Worm (Caenorhabditis elegans) whole organism, L3 larva: Measurements from ENCODE around the gene C14A4.13.

Experiments used
- elt-1 ChIP-seq: fragments of 150-350 bp; optimal IDR thresholded peaks from 2 replicates; lab custom pipeline; 2014; ENCODE audit warnings: missing biosample characterization, missing genetic modification characterization
- snpc-4 ChIP-seq: fragments of 150-350 bp; optimal IDR thresholded peaks from 2 replicates; lab custom pipeline; 2014; ENCODE audit warnings: missing biosample characterization, missing genetic modification characterization

- no peak for TF ChIP-seq snpc-4 (tag; lab: Kevin White, UChicago)
- no peak for TF ChIP-seq elt-1 (tag; lab: Kevin White, UChicago)
Observed at ce11 chrII:10659585-10659984, 41.3 kb downstream of the C14A4.13 start.
